Worm (Caenorhabditis elegans) whole organism, mixed stage, embryonic: ENCODE measurements around the gene lmtr-3.

ENCODE experiments used
- M03D4.4 ChIP-seq: sonication (generic microtip); optimal IDR thresholded peaks from 2 replicates; lab custom pipeline; 2017; ENCODE audit warnings: mild to moderate bottlenecking, missing genetic modification characterization, missing compliant biosample characterization
- ceh-39 ChIP-seq: fragments of 150-350 bp; optimal IDR thresholded peaks from 2 replicates; lab custom pipeline; 2014; ENCODE audit warnings: missing biosample characterization, missing genetic modification characterization
- ceh-43 ChIP-seq: fragments of 200-800 bp; sonication (Bioruptor generic); optimal IDR thresholded peaks from 2 replicates; lab custom pipeline; 2018; ENCODE audit warnings: mild to moderate bottlenecking, missing genetic modification characterization, moderate library complexity, missing compliant biosample characterization
- cnd-1 ChIP-seq: fragments of 200-800 bp; sonication (Bioruptor generic); optimal IDR thresholded peaks from 2 replicates; lab custom pipeline; 2018; ENCODE audit warnings: mild to moderate bottlenecking, missing genetic modification characterization, missing compliant biosample characterization
- drap-1 ChIP-seq: fragments of 200-800 bp; sonication (Bioruptor generic); optimal IDR thresholded peaks from 3 replicates; lab custom pipeline; 2018; ENCODE audit warnings: mild to moderate bottlenecking, missing genetic modification characterization, missing compliant biosample characterization
- elt-1 ChIP-seq: sonication (generic microtip); optimal IDR thresholded peaks from 2 replicates; lab custom pipeline; 2017; ENCODE audit warnings: missing genetic modification characterization, mild to moderate bottlenecking, missing compliant biosample characterization, antibody characterized with exemption, moderate library complexity, borderline replicate concordance; ENCODE audit not compliant: insufficient read depth
- elt-3 ChIP-seq: fragments of 150-350 bp; optimal IDR thresholded peaks from 2 replicates; lab custom pipeline; 2014; ENCODE audit warnings: missing biosample characterization, missing genetic modification characterization
- flh-1 ChIP-seq: fragments of 200-800 bp; sonication (Bioruptor generic); optimal IDR thresholded peaks from 2 replicates; lab custom pipeline; 2018; ENCODE audit warnings: mild to moderate bottlenecking, missing genetic modification characterization, moderate library complexity, missing compliant biosample characterization
- ham-2 ChIP-seq: fragments of 200-800 bp; sonication (Bioruptor generic); optimal IDR thresholded peaks from 2 replicates; lab custom pipeline; 2018; ENCODE audit warnings: mild to moderate bottlenecking, missing genetic modification characterization, missing compliant biosample characterization
- hlh-1 ChIP-seq: fragments of 150-350 bp; optimal IDR thresholded peaks from 2 replicates; lab custom pipeline; 2014; ENCODE audit warnings: missing biosample characterization, missing genetic modification reagents, missing genetic modification characterization
- lin-13 ChIP-seq: fragments of 150-350 bp; optimal IDR thresholded peaks from 2 replicates; lab custom pipeline; 2014; ENCODE audit warnings: missing biosample characterization, missing genetic modification characterization
- lin-32 ChIP-seq: fragments of 200-800 bp; sonication (Bioruptor generic); optimal IDR thresholded peaks from 2 replicates; lab custom pipeline; 2018; ENCODE audit warnings: mild to moderate bottlenecking, missing genetic modification characterization, missing compliant biosample characterization
- lsy-2 ChIP-seq: fragments of 150-350 bp; optimal IDR thresholded peaks from 2 replicates; lab custom pipeline; 2014; ENCODE audit warnings: missing biosample characterization, missing genetic modification characterization
- mab-5 ChIP-seq: fragments of 150-350 bp; optimal IDR thresholded peaks from 2 replicates; lab custom pipeline; 2014; ENCODE audit warnings: missing biosample characterization, missing genetic modification characterization
- mep-1 ChIP-seq: fragments of 150-350 bp; optimal IDR thresholded peaks from 2 replicates; lab custom pipeline; 2017; ENCODE audit warnings: missing biosample characterization, missing genetic modification reagents, missing genetic modification characterization, inconsistent platforms
- mls-2 ChIP-seq: sonication (generic microtip); optimal IDR thresholded peaks from 2 replicates; lab custom pipeline; 2016; ENCODE audit warnings: mild to moderate bottlenecking, missing genetic modification characterization, moderate library complexity, missing compliant biosample characterization
- nhr-12 ChIP-seq: fragments of 150-350 bp; optimal IDR thresholded peaks from 2 replicates; lab custom pipeline; 2014; ENCODE audit warnings: missing biosample characterization, missing genetic modification characterization
- nhr-2 ChIP-seq: fragments of 150-350 bp; optimal IDR thresholded peaks from 2 replicates; lab custom pipeline; 2014; ENCODE audit warnings: missing biosample characterization, missing genetic modification characterization
- nhr-237 ChIP-seq: fragments of 150-350 bp; optimal IDR thresholded peaks from 2 replicates; lab custom pipeline; 2014; ENCODE audit warnings: missing biosample characterization, missing genetic modification characterization
- pha-4 ChIP-seq: fragments of 150-350 bp; optimal IDR thresholded peaks from 2 replicates; lab custom pipeline; 2018; ENCODE audit warnings: missing biosample characterization, missing genetic modification reagents, missing genetic modification characterization
- sem-2 ChIP-seq: fragments of 200-800 bp; sonication (Bioruptor generic); optimal IDR thresholded peaks from 2 replicates; lab custom pipeline; 2018; ENCODE audit warnings: mild to moderate bottlenecking, missing genetic modification characterization, missing compliant biosample characterization
- sptf-1 ChIP-seq: sonication (generic microtip); optimal IDR thresholded peaks from 2 replicates; lab custom pipeline; 2017; ENCODE audit warnings: mild to moderate bottlenecking, missing genetic modification characterization, moderate library complexity, missing compliant biosample characterization
- tbx-8 ChIP-seq: fragments of 200-800 bp; sonication (Bioruptor generic); optimal IDR thresholded peaks from 2 replicates; lab custom pipeline; 2018; ENCODE audit warnings: mild to moderate bottlenecking, missing genetic modification characterization, moderate library complexity, missing compliant biosample characterization
- unc-120 ChIP-seq: sonication (generic microtip); optimal IDR thresholded peaks from 2 replicates; lab custom pipeline; 2017; ENCODE audit warnings: missing genetic modification characterization, missing compliant biosample characterization; ENCODE audit not compliant: poor library complexity, severe bottlenecking
- unc-39 ChIP-seq: fragments of 150-350 bp; optimal IDR thresholded peaks from 2 replicates; lab custom pipeline; 2014; ENCODE audit warnings: missing biosample characterization, missing genetic modification characterization
- unc-62 ChIP-seq: fragments of 150-350 bp; optimal IDR thresholded peaks from 2 replicates; lab custom pipeline; 2014; ENCODE audit warnings: missing biosample characterization, missing genetic modification reagents, missing genetic modification characterization
- zip-8 ChIP-seq: fragments of 150-350 bp; optimal IDR thresholded peaks from 2 replicates; lab custom pipeline; 2014; ENCODE audit warnings: missing biosample characterization, missing genetic modification characterization
- ztf-11 ChIP-seq: fragments of 150-350 bp; optimal IDR thresholded peaks from 2 replicates; lab custom pipeline; 2014; ENCODE audit warnings: missing biosample characterization, missing genetic modification characterization

lmtr-3 gene

ce11 chrV:11123817-11124337 is at the start of gene lmtr-3, which contains the start of gene atp-5:
TSS of gene lmtr-3 (plus strand) at chrV:11124186.
TSS of gene atp-5 (minus strand) at chrV:11123867.
- TF ChIP-seq lin-13 (tag; lab: Kevin White, UChicago) (no peak), lsy-2 (tag; lab: Kevin White, UChicago) (peak; percentile 33), ham-2 (GFP tag; lab: Kevin White, UChicago) (no peak), nhr-12 (no peak), ceh-39 (tag; lab: Kevin White, UChicago) (peak; percentile 15), ztf-11 (no peak), M03D4.4 (tag; lab: Kevin White, UChicago) (no peak), drap-1 (GFP tag; lab: Kevin White, UChicago) (no peak), sptf-1 (tag; lab: Kevin White, UChicago) (peak; percentile 12), flh-1 (GFP tag; lab: Kevin White, UChicago) (no peak), mep-1 (peak; percentile 48), hlh-1 (tag; lab: Kevin White, UChicago) (peak; percentile 8)

- no peak for TF ChIP-seq tbx-8 (GFP tag; lab: Kevin White, UChicago)
- TF ChIP-seq flh-1 (GFP tag; lab: Kevin White, UChicago), result no peak
- TF ChIP-seq sem-2 (GFP tag; lab: Kevin White, UChicago), result no peak
- TF ChIP-seq drap-1 (GFP tag; lab: Kevin White, UChicago), result no peak
- TF ChIP-seq zip-8, result no peak
- TF ChIP-seq pha-4 (tag; lab: Kevin White, UChicago), result peak; percentile 3
- no peak for TF ChIP-seq ztf-11
- TF ChIP-seq ceh-43, result no peak
- TF ChIP-seq ham-2 (GFP tag; lab: Kevin White, UChicago), result no peak
- peak; percentile 84 for TF ChIP-seq hlh-1 (tag; lab: Kevin White, UChicago)
- peak; percentile 6 for TF ChIP-seq unc-62 (GFP tag; lab: Kevin White, UChicago)
- TF ChIP-seq lin-32 (GFP tag; lab: Kevin White, UChicago), result no peak
- peak; percentile 93 for TF ChIP-seq unc-120 (tag; lab: Kevin White, UChicago)
Observed at ce11 chrV:11074448-11074847, 49.5 kb upstream of the lmtr-3 start, which contains the start of gene act-3. TSS of gene act-3 (minus strand) at chrV:11074498.

- TF ChIP-seq sem-2 (GFP tag; lab: Kevin White, UChicago), result no peak
- TF ChIP-seq unc-39 (tag; lab: Kevin White, UChicago), result no peak
- peak; percentile 8 for TF ChIP-seq unc-120 (tag; lab: Kevin White, UChicago)
- TF ChIP-seq mab-5, result no peak
- no peak for TF ChIP-seq elt-1 (tag; lab: Kevin White, UChicago)
- no peak for TF ChIP-seq lin-32 (GFP tag; lab: Kevin White, UChicago)
- TF ChIP-seq drap-1 (GFP tag; lab: Kevin White, UChicago), result peak; percentile 3
- TF ChIP-seq sptf-1 (tag; lab: Kevin White, UChicago), result no peak
Observed at ce11 chrV:11075209-11076027, 48.6 kb upstream of the lmtr-3 start.

ce11 chrV:11076028-11076402 is 48.0 kb upstream of the lmtr-3 start:
- TF ChIP-seq elt-1 (tag; lab: Kevin White, UChicago) (no peak), hlh-1 (tag; lab: Kevin White, UChicago) (no peak), nhr-2 (tag; lab: Kevin White, UChicago) (no peak), elt-3 (tag; lab: Kevin White, UChicago) (no peak), ztf-11 (no peak), lin-13 (tag; lab: Kevin White, UChicago) (no peak), lsy-2 (tag; lab: Kevin White, UChicago) (no peak), ham-2 (GFP tag; lab: Kevin White, UChicago) (no peak), sptf-1 (tag; lab: Kevin White, UChicago) (no peak), nhr-12 (no peak), ceh-43 (no peak), M03D4.4 (tag; lab: Kevin White, UChicago) (no peak), nhr-237 (tag; lab: Kevin White, UChicago) (no peak)

ce11 chrV:11076403-11076802 is 47.6 kb upstream of the lmtr-3 start:
- no peak for TF ChIP-seq cnd-1
- peak; percentile 92 for TF ChIP-seq elt-1 (tag; lab: Kevin White, UChicago)
- no peak for TF ChIP-seq lin-13 (tag; lab: Kevin White, UChicago)
- TF ChIP-seq nhr-12, result no peak
- no peak for TF ChIP-seq mls-2 (tag; lab: Kevin White, UChicago)
- TF ChIP-seq nhr-237 (tag; lab: Kevin White, UChicago), result no peak
